Worm (Caenorhabditis elegans) whole organism, L4 larva: ENCODE results near the gene brp-1.

Experiments used
- snpc-4 ChIP-seq: fragments of 150-350 bp; optimal IDR thresholded peaks from 2 replicates; lab custom pipeline; 2014; ENCODE audit warnings: missing biosample characterization, missing genetic modification characterization
- zip-2 ChIP-seq: fragments of 150-350 bp; optimal IDR thresholded peaks from 2 replicates; lab custom pipeline; 2014; ENCODE audit warnings: missing biosample characterization, missing genetic modification characterization

DNA sequence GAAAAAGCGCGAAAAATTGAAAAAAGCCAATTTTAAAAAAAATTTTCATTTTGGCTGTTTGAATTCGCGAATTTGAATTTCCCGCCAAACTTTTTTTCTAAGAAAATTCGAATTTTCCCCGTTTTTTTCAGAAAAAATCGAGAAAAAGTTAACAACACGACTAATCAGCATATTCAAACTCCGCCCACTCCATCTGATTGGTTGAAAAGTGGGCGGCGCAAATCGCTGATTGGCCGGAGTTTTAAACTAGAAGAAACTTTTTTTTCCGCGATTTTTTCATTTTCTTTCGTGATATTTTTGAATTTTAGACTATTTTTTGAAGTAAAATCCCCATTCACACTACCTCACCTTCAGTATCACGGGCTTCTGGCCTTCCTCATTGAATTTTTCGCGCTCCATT is 39.2 kb downstream of the brp-1 start:
- no peak for TF ChIP-seq snpc-4 (tag; lab: Kevin White, UChicago)
- TF ChIP-seq zip-2 = no peak
